Worm (Caenorhabditis elegans) whole organism, L4/young adult: ENCODE measurements around the gene F08G5.3.
A peak's percentile ranks its signal among the peaks of the same experiment; 100 is the strongest.

ENCODE experiments used
- W03F9.2 ChIP-seq: fragments of 150-350 bp; optimal IDR thresholded peaks from 2 replicates; lab custom pipeline; 2014; ENCODE audit warnings: missing biosample characterization, missing genetic modification characterization
- dao-5 ChIP-seq: sonication (generic microtip); optimal IDR thresholded peaks from 2 replicates; lab custom pipeline; 2016; ENCODE audit warnings: missing genotype, missing genetic modification characterization, moderate library complexity, missing compliant biosample characterization
- him-1 ChIP-seq: sonication (generic microtip); optimal IDR thresholded peaks from 2 replicates; lab custom pipeline; 2016; ENCODE audit warnings: missing genotype, missing genetic modification reagents, missing genetic modification characterization, missing compliant biosample characterization

F08G5.3 gene

DNA sequence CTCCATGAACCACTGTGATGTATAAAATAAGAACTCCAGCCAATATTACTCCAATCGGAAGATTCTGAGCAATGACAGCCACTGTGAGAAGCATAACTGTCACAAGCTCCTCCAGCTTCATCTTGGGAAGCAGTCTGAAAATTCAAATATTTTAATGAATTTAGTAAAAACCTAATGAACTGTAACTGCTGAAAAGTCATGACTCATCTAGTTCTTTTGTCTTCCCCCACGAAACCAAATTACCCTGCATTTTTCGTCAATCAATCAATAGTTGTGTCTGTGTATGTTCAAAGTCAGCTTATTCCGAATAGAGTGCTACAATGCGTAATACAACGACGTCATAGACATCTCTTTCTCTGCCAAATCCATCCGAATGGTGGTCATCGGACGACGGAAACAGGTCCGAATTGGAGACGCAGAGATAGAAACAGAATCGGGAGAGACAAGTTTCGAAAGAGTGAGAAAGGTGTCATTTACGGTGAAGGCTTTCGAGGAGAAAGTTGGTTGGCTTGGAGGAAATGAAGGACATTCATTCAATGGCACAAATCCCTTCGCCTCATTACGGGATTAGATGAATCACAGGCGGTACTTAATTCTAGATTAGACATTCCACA lies 20.6 kb downstream of the F08G5.3 start:
- TF ChIP-seq W03F9.2 (tag; lab: Kevin White, UChicago) (no peak), dao-5 (no peak), him-1 (tag; lab: Kevin White, UChicago) (no peak)

DNA sequence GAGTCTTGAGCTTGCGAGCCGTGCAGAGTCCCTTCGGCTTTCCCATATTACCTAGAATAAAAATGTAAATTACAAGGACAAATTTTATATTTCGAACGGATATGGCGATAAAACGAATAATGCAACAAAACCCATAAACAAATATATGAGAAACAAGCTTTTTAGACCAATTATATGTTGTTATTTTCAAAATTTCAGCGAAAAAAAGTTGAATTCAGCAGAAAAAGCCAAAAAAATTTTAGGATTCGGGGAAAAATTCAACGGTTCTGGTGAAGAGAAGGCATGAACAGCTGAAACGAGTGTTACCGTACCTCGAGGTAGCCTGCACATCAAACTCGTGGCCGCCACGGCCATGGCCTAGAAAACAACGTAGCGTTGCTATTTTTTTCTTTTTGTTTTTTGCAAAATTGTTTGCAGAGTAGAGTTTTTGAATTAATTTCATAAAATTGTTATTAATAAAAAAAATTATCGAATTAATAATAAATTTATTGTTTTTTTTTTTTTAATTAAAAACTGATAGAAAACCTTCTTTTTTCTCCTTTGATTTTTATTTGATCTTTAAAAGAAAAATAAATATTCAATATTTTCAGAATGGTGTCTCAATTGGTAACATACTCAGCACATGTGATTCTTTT lies 26.3 kb downstream of the F08G5.3 start, which contains the start of the genes rps-23 and dpm-3:
Gene rps-23 (minus strand): TSS at position 51 of the 635 bp plus-strand sequence.
Gene dpm-3 (plus strand): TSS at position 585 of the 635 bp plus-strand sequence.
- no peak for TF ChIP-seq dao-5
- TF ChIP-seq W03F9.2 (tag; lab: Kevin White, UChicago), result peak; percentile 94
- peak; percentile 87 for TF ChIP-seq him-1 (tag; lab: Kevin White, UChicago)

DNA sequence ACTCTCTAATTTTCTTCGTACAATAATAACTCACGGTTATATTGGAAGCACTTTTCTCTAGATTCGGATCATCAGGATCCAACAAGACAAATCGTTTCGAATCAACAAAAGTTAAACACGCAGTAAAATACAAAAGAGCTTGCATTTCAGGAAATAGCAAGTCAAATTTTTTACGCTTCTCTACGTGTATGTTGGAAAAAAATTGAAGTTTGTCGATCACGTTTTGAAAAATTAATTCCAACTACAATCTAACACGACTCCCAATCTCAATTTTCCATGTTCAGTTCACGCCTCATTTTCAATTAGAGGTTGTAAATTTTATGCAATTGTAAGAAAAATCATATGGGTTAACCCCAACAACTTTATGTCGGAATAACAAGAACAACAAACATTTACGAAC lies 27.4 kb downstream of the F08G5.3 start, which contains the start of gene spe-45:
Gene spe-45 (minus strand): TSS at position 145 of the 400 bp plus-strand sequence.
- TF ChIP-seq him-1 (tag; lab: Kevin White, UChicago), result no peak
- no peak for TF ChIP-seq W03F9.2 (tag; lab: Kevin White, UChicago)

DNA sequence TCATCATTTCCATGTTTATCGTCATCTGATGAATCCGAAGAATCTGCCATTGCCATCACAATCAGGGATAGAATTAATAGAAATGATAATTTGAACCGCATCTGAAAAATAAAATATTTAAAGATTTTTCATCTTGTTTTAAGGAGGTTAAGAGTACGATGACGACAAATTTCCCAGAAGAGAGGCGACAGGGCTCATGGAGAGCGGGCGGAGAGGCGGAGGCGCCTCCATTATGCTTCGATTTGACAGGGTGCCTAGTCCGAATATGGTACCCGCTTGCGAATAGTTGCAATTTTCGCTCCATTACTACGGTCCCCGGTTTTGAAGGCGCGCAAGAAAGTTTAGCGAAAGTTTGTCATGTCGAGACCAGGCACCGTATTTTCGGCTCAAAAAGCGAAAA lies 32.3 kb downstream of the F08G5.3 start, which contains the start of gene F28D1.6:
Gene F28D1.6 (minus strand): TSS at position 101 of the 400 bp plus-strand sequence.
- TF ChIP-seq W03F9.2 (tag; lab: Kevin White, UChicago), result no peak

DNA sequence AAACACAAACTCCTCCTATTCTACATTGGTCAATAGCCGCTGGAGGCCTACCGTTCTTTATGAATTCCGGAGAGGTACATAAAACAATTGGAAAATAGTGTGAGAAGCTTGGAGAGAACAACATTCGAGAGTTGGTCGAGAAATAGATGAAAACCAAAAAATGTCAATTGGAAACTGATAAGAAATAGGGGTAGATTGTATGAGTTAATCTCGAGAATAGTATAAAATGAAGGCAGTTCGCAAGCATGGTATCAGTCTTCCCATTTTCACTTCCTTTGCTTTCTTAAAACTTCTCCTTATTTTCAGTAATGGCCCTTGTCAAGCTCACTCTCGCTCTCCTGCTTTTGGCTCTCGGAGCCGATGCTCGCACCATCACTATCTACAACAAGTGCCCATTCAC lies 34.5 kb downstream of the F08G5.3 start, which contains the start of gene thn-2:
Gene thn-2 (plus strand): TSS at position 307 of the 400 bp plus-strand sequence.
- TF ChIP-seq dao-5 (no peak), him-1 (tag; lab: Kevin White, UChicago) (no peak), W03F9.2 (tag; lab: Kevin White, UChicago) (no peak)

DNA sequence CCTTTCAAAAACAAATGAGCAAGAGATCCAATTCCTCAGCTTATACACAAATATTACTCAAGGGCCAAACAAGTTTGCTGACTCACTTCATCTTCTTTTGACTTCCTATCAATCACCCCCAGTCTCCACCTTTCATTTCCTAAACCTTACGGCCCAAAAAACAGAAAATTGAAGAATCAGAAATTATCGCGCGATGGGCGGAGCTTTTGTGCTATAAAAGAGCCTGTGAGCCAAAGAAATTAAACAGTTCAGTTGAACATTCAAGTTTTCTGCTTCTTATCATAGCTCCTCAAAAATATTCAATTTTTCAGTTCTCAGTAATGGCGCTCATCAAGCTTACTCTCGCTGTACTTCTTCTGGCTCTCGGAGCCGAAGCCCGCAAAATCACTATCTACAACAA lies 37.6 kb downstream of the F08G5.3 start, which contains the start of gene thn-1:
Gene thn-1 (plus strand): TSS at position 301 of the 400 bp plus-strand sequence.
- TF ChIP-seq him-1 (tag; lab: Kevin White, UChicago) (no peak), dao-5 (no peak), W03F9.2 (tag; lab: Kevin White, UChicago) (no peak)

DNA sequence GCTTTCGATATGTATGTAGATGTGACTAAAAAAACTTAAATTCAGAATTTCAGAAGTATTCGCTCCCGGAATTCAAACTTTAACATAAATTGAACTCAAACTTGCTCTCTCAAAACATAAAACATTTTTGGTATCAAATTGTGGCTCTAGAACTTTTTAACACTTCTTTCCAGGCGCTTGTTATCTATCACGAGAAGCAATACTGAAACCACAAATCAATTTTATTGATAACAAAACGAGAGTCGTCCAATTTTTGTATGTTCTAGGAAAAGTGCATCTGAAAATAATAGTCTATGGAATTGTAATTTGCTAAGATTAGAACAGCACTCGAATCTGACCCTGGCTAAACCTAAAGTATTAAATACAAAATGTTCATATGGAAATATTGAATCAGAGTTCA lies 38.5 kb downstream of the F08G5.3 start:
- TF ChIP-seq him-1 (tag; lab: Kevin White, UChicago) (no peak), W03F9.2 (tag; lab: Kevin White, UChicago) (no peak), dao-5 (no peak)

DNA sequence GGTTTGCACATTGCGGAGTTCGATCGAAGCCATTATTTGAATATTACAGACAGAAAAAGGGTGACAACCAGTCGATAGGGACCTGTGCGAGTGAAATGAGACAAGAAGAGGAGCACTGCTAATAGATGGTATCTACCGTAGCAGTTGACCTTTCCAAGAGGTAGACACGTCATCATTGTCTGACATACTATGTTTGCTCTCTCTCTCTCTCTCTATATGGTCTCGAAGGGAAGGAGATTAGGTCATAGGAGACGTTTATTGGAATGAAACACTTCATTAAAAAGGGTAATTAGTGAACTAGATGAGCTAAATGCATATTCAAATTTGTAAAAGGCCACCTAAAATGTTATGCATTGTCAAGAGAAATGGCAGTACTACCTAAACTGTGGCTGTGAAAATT lies 41.4 kb downstream of the F08G5.3 start, which contains the start of gene atz-1:
Gene atz-1 (minus strand): TSS at position 101 of the 400 bp plus-strand sequence.
- no peak for TF ChIP-seq W03F9.2 (tag; lab: Kevin White, UChicago)
- TF ChIP-seq dao-5, result no peak
- no peak for TF ChIP-seq him-1 (tag; lab: Kevin White, UChicago)

DNA sequence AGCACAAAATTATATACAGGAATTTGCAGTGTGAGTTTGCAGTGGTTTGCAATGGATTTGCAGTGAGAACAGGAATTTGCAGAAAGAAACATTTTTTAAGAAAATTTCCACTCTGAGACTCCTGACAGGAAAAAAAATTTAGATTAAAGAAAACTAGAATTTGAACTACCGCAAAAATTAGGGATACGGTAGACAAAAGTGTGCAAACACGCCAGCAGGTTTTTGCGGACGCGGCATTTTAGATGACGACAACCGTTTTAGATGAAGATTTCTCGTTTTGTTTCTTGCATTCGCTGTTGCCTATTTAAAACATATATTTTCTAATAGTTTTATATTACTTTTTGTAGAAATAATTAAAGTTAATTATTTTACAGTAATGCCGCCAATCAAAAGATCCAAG lies 45.5 kb downstream of the F08G5.3 start, which contains the start of gene wdr-46:
Gene wdr-46 (plus strand): TSS at position 375 of the 400 bp plus-strand sequence.
- TF ChIP-seq W03F9.2 (tag; lab: Kevin White, UChicago) (peak; percentile 86), dao-5 (no peak), him-1 (tag; lab: Kevin White, UChicago) (peak; percentile 70)

DNA sequence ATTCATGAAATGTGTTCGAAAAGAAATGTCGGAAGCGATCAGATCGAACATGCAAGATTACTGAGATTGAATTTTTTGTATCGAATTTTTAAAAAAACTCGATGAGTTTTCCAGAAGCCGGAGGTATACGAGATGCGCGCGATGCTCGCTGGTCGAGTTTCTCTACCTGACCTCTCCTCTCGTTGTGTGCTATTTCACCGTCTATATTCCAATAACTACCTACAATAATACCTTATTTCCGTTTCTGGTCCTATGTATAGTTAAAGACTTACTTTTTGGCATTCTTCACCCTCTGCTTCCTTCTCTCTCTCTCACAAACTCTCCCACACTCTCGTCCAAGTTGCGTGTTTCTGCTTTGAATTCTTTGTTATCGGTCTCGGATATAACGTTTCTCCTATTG lies 46.0 kb downstream of the F08G5.3 start:
- no peak for TF ChIP-seq W03F9.2 (tag; lab: Kevin White, UChicago)
- TF ChIP-seq him-1 (tag; lab: Kevin White, UChicago), result no peak
- TF ChIP-seq dao-5, result no peak

DNA sequence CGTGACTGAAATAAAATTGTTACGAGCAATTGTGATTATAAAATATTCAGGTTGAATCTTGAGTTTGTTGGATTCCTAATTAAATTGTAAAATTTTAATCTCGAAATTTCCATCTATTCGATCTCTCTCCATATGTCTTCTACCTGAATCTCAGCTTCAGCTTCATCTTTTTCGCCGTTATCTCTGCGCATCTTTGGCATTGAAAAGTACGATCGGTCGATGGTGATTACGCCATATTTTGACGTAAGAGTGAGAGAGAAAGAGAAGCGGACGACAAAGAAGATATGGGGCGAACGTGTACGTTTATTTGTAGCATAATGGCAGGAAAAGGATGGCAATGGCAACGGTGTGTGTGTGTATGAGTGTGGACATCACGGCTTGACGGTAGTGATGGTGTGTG lies 50.8 kb downstream of the F08G5.3 start:
- TF ChIP-seq W03F9.2 (tag; lab: Kevin White, UChicago) (no peak), dao-5 (no peak)

DNA sequence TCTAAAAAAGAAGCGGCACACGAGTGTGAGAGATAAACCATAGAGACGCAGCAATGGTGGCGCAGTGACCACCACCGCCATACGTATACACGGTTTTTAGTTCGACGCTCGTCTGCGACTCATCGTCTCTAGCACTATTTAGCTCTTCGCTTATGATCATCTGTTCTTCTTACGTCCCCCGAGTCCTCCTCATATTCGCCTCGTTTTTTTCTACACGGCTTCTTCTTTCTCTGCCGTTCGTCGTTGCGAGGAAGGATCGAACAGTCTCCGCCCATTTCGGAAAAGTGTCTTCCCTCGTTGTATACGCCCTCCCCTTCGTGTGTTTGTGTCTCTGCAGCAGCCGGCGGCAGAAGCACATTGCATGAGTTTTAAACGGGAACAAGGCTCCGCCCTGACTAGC lies 52.4 kb downstream of the F08G5.3 start:
- TF ChIP-seq him-1 (tag; lab: Kevin White, UChicago), result no peak
- no peak for TF ChIP-seq W03F9.2 (tag; lab: Kevin White, UChicago)
- TF ChIP-seq dao-5, result no peak
